Fruit fly (Drosophila melanogaster) whole organism, embryonic: ENCODE data around the gene awd.

Experiments used
- Blimp-1 ChIP-seq: fragments of 200-800 bp; sonication (Bioruptor generic); optimal IDR thresholded peaks from 3 replicates; lab custom pipeline; 2018; ENCODE audit warnings: missing biosample characterization, missing genetic modification characterization, mild to moderate bottlenecking, moderate library complexity, missing genetic modification reagents
- BtbVII ChIP-seq: fragments of 200-800 bp; sonication (Bioruptor generic); optimal IDR thresholded peaks from 3 replicates; lab custom pipeline; 2017; ENCODE audit warnings: missing biosample characterization, mild to moderate bottlenecking, missing genetic modification characterization
- CG10209 ChIP-seq: fragments of 200-800 bp; sonication (Bioruptor generic); optimal IDR thresholded peaks from 3 replicates; lab custom pipeline; 2017; ENCODE audit warnings: missing biosample characterization, mild to moderate bottlenecking, missing genetic modification characterization, missing genetic modification reagents
- CG10366 ChIP-seq: fragments of 200-800 bp; sonication (Bioruptor generic); IDR thresholded peaks from 2 replicates; pipeline ENCODE4 v1.3.6; 2022; ENCODE audit warnings: missing biosample characterization, missing genetic modification characterization
- CG10565 ChIP-seq: fragments of 200-800 bp; sonication (Bioruptor generic); optimal IDR thresholded peaks from 3 replicates; lab custom pipeline; 2016; ENCODE audit warnings: missing biosample characterization, mild to moderate bottlenecking, missing genetic modification characterization
- CG11696 ChIP-seq: fragments of 200-800 bp; sonication (Bioruptor generic); IDR thresholded peaks from 2 replicates; pipeline ENCODE4 v1.3.6; 2022; ENCODE audit warnings: missing biosample characterization, missing genetic modification characterization
- CG12299 ChIP-seq: fragments of 200-800 bp; sonication (Bioruptor generic); optimal IDR thresholded peaks from 2 replicates; lab custom pipeline; 2018; ENCODE audit warnings: missing biosample characterization, mild to moderate bottlenecking, missing genetic modification characterization
- CG1233 ChIP-seq: fragments of 200-800 bp; sonication (Bioruptor generic); optimal IDR thresholded peaks from 4 replicates; lab custom pipeline; 2018; ENCODE audit warnings: missing biosample characterization, mild to moderate bottlenecking, missing genetic modification characterization
- CG13424 ChIP-seq: fragments of 200-800 bp; sonication (Bioruptor generic); optimal IDR thresholded peaks from 2 replicates; lab custom pipeline; 2019; ENCODE audit warnings: missing biosample characterization, mild to moderate bottlenecking, missing genetic modification characterization, moderate library complexity
- CG14441 ChIP-seq: fragments of 200-800 bp; sonication (Bioruptor generic); IDR thresholded peaks from 2 replicates; pipeline ENCODE4 v1.3.6; 2022; ENCODE audit warnings: missing biosample characterization, missing genetic modification characterization
- CG15269 ChIP-seq: fragments of 200-800 bp; sonication (Bioruptor generic); optimal IDR thresholded peaks from 2 replicates; lab custom pipeline; 2018; ENCODE audit warnings: missing biosample characterization, mild to moderate bottlenecking, missing genetic modification characterization, moderate library complexity
- CG3847 ChIP-seq: fragments of 200-800 bp; sonication (Bioruptor generic); IDR thresholded peaks from 2 replicates; pipeline ENCODE4 v1.3.6; 2022; ENCODE audit warnings: missing biosample characterization, missing genetic modification characterization
- CG43689 ChIP-seq: fragments of 200-800 bp; sonication (Bioruptor generic); IDR thresholded peaks from 2 replicates; pipeline ENCODE4 v1.3.6; 2022; ENCODE audit warnings: missing biosample characterization, missing genetic modification characterization
- CG9797 ChIP-seq: fragments of 200-800 bp; sonication (Bioruptor generic); optimal IDR thresholded peaks from 3 replicates; lab custom pipeline; 2018; ENCODE audit warnings: missing biosample characterization, mild to moderate bottlenecking, missing genetic modification characterization
- CkIIα-i1 ChIP-seq: fragments of 200-800 bp; sonication (Bioruptor generic); IDR thresholded peaks from 2 replicates; pipeline ENCODE4 v1.3.6; 2022; ENCODE audit warnings: missing biosample characterization, missing genetic modification characterization
- D ChIP-seq, 2 experiments: fragments of 200-800 bp in 1 of 2; fragments of >200 bp in 1 of 2; sonication (Bioruptor generic) in 1 of 2; optimal IDR thresholded peaks; 2 replicates in 1 of 2; 3 replicates in 1 of 2; lab custom pipeline; 2017; ENCODE audit warnings: mild to moderate bottlenecking in 1 of 2, missing biosample characterization in 1 of 2, missing genetic modification characterization in 1 of 2, missing genetic modification reagents in 1 of 2
- Dip2 ChIP-seq: fragments of 200-800 bp; sonication (Bioruptor generic); IDR thresholded peaks from 2 replicates; pipeline ENCODE4 v1.3.6; 2022; ENCODE audit warnings: missing biosample characterization, missing genetic modification characterization
- Drgx ChIP-seq: fragments of 200-800 bp; sonication (Bioruptor generic); IDR thresholded peaks from 2 replicates; pipeline ENCODE4 v1.3.6; 2022; ENCODE audit warnings: missing biosample characterization, missing genetic modification characterization
- Gsc ChIP-seq: fragments of 200-800 bp; sonication (Bioruptor generic); IDR thresholded peaks from 2 replicates; pipeline ENCODE4 v1.3.6; 2022; ENCODE audit warnings: missing biosample characterization, missing genetic modification characterization
- HHEX ChIP-seq: fragments of 200-800 bp; sonication (Bioruptor generic); optimal IDR thresholded peaks from 3 replicates; lab custom pipeline; 2017; ENCODE audit warnings: missing biosample characterization, mild to moderate bottlenecking, missing genetic modification characterization, missing genetic modification reagents
- Hsf ChIP-seq: fragments of 200-800 bp; sonication (Bioruptor generic); optimal IDR thresholded peaks from 3 replicates; lab custom pipeline; 2016; ENCODE audit warnings: missing biosample characterization, missing genetic modification characterization
- Meics ChIP-seq: fragments of 200-800 bp; sonication (Bioruptor generic); optimal IDR thresholded peaks from 2 replicates; lab custom pipeline; 2017; ENCODE audit warnings: missing biosample characterization, mild to moderate bottlenecking, missing genetic modification characterization
- Mrtf ChIP-seq: fragments of 200-800 bp; sonication (Bioruptor generic); IDR thresholded peaks from 3 replicates; pipeline ENCODE4 v1.3.6; 2022; ENCODE audit warnings: missing biosample characterization, missing genetic modification characterization
- Xbp1 ChIP-seq: fragments of 200-800 bp; sonication (Bioruptor generic); optimal IDR thresholded peaks from 3 replicates; lab custom pipeline; 2016; ENCODE audit warnings: missing biosample characterization, mild to moderate bottlenecking, missing genetic modification characterization
- abd-A ChIP-seq: fragments of 200-800 bp; sonication (Bioruptor generic); optimal IDR thresholded peaks from 3 replicates; lab custom pipeline; 2019; ENCODE audit warnings: missing biosample characterization, mild to moderate bottlenecking, missing genetic modification characterization, moderate library complexity
- ase ChIP-seq: fragments of 200-800 bp; sonication (Bioruptor generic); IDR thresholded peaks from 3 replicates; pipeline ENCODE4 v1.3.6; 2022; ENCODE audit warnings: missing biosample characterization, missing genetic modification characterization
- ash1 ChIP-seq: fragments of 200-800 bp; sonication (Bioruptor generic); optimal IDR thresholded peaks from 2 replicates; lab custom pipeline; 2018; ENCODE audit warnings: missing biosample characterization, mild to moderate bottlenecking, missing genetic modification characterization
- ato ChIP-seq: fragments of 200-800 bp; sonication (Bioruptor generic); IDR thresholded peaks from 2 replicates; pipeline ENCODE4 v1.3.6; 2022; ENCODE audit warnings: missing biosample characterization, missing genetic modification characterization; ENCODE audit not compliant: partially characterized antibody
- bsh ChIP-seq, 2 experiments: fragments of 200-800 bp; sonication (Bioruptor generic); optimal IDR thresholded peaks; 2 replicates each; lab custom pipeline; 2017 to 2018; ENCODE audit warnings: mild to moderate bottlenecking in 2 of 2, missing biosample characterization in 2 of 2, missing genetic modification characterization in 2 of 2, moderate library complexity in 1 of 2
- caup ChIP-seq: fragments of 200-800 bp; sonication (Bioruptor generic); optimal IDR thresholded peaks from 3 replicates; lab custom pipeline; 2017; ENCODE audit warnings: missing biosample characterization, mild to moderate bottlenecking, missing genetic modification characterization, moderate library complexity; ENCODE audit not compliant: severe bottlenecking
- corto ChIP-seq: fragments of 200-800 bp; sonication (Bioruptor generic); optimal IDR thresholded peaks from 2 replicates; lab custom pipeline; 2016; ENCODE audit warnings: missing biosample characterization, mild to moderate bottlenecking, missing genetic modification characterization, moderate library complexity
- crc ChIP-seq: fragments of 200-800 bp; sonication (Bioruptor generic); optimal IDR thresholded peaks from 2 replicates; lab custom pipeline; 2016; ENCODE audit warnings: missing biosample characterization, missing genetic modification characterization
- da ChIP-seq: fragments of 200-800 bp; sonication (Bioruptor generic); optimal IDR thresholded peaks from 2 replicates; lab custom pipeline; 2016; ENCODE audit warnings: missing biosample characterization, missing genetic modification characterization
- esg ChIP-seq: fragments of 200-800 bp; sonication (Bioruptor generic); conservative IDR thresholded peaks from 2 replicates; pipeline ENCODE4 v1.3.6; 2022; ENCODE audit warnings: missing biosample characterization, missing genetic modification characterization
- grau ChIP-seq: fragments of 200-800 bp; optimal IDR thresholded peaks from 3 replicates; lab custom pipeline; 2019; ENCODE audit warnings: missing biosample characterization, mild to moderate bottlenecking, missing genetic modification characterization, moderate library complexity
- ham ChIP-seq: fragments of 200-800 bp; sonication (Bioruptor generic); IDR thresholded peaks from 2 replicates; pipeline ENCODE4 v1.3.6; 2022; ENCODE audit warnings: missing biosample characterization, missing genetic modification characterization
- hbn ChIP-seq: fragments of 200-800 bp; sonication (Bioruptor generic); IDR thresholded peaks from 2 replicates; pipeline ENCODE4 v1.3.6; 2022; ENCODE audit warnings: missing biosample characterization, missing genetic modification characterization; ENCODE audit not compliant: partially characterized antibody
- lov ChIP-seq, 2 experiments: fragments of 200-800 bp in 1 of 2; fragments of >200 bp in 1 of 2; sonication (Bioruptor generic) in 1 of 2; IDR thresholded peaks in 1 of 2; optimal IDR thresholded peaks in 1 of 2; 2 replicates in 1 of 2; 3 replicates in 1 of 2; pipeline versions ENCODE4 v1.3.6 to Lab custom; 2017 to 2022; ENCODE audit warnings: missing biosample characterization in 1 of 2, missing genetic modification characterization in 1 of 2
- mld ChIP-seq: fragments of 200-800 bp; sonication (Bioruptor generic); IDR thresholded peaks from 3 replicates; pipeline ENCODE4 v1.3.6; 2022; ENCODE audit warnings: missing biosample characterization, missing genetic modification characterization; ENCODE audit not compliant: partially characterized antibody
- phol ChIP-seq: fragments of 200-800 bp; sonication (Bioruptor generic); optimal IDR thresholded peaks from 3 replicates; lab custom pipeline; 2018; ENCODE audit warnings: missing biosample characterization, mild to moderate bottlenecking, missing genetic modification characterization, moderate library complexity
- sens ChIP-seq: fragments of 200-800 bp; sonication (Bioruptor generic); peaks from one replicate; lab custom pipeline; 2016; ENCODE audit warnings: missing biosample characterization, missing genetic modification characterization
- shn ChIP-seq: fragments of 200-800 bp; sonication (Bioruptor generic); optimal IDR thresholded peaks from 3 replicates; lab custom pipeline; 2016; ENCODE audit warnings: missing biosample characterization, missing genetic modification characterization
- sisA ChIP-seq: fragments of 200-800 bp; sonication (Bioruptor generic); IDR thresholded peaks from 2 replicates; pipeline ENCODE4 v1.3.6; 2022; ENCODE audit warnings: missing biosample characterization, missing genetic modification characterization
- sna ChIP-seq: fragments of 200-800 bp; sonication (Bioruptor generic); IDR thresholded peaks from 2 replicates; pipeline ENCODE4 v1.3.6; 2022; ENCODE audit warnings: missing biosample characterization, missing genetic modification characterization; ENCODE audit not compliant: partially characterized antibody
- sob ChIP-seq: fragments of 200-800 bp; sonication (Bioruptor generic); IDR thresholded peaks from 2 replicates; pipeline ENCODE4 v1.3.6; 2022; ENCODE audit warnings: missing biosample characterization, missing genetic modification characterization
- sqz ChIP-seq: fragments of 200-800 bp; sonication (Bioruptor generic); optimal IDR thresholded peaks from 3 replicates; lab custom pipeline; 2018; ENCODE audit warnings: missing biosample characterization, mild to moderate bottlenecking, missing genetic modification characterization
- tin ChIP-seq: fragments of 200-800 bp; sonication (Bioruptor generic); optimal IDR thresholded peaks from 3 replicates; lab custom pipeline; 2016; ENCODE audit warnings: missing biosample characterization, missing genetic modification characterization
- ttk ChIP-seq: fragments of 200-800 bp; sonication (Bioruptor generic); IDR thresholded peaks from 2 replicates; pipeline ENCODE4 v2.1.2; 2022; ENCODE audit warnings: missing biosample characterization, missing genetic modification characterization
- wor ChIP-seq: fragments of 200-800 bp; sonication (Bioruptor generic); IDR thresholded peaks from 2 replicates; pipeline ENCODE4 v1.3.6; 2022; ENCODE audit warnings: missing biosample characterization, missing genetic modification characterization
- zfh1 ChIP-seq: fragments of 200-800 bp; sonication (Bioruptor generic); IDR thresholded peaks from 3 replicates; pipeline ENCODE4 v1.3.6; 2022; ENCODE audit warnings: missing biosample characterization, missing genetic modification characterization

awd gene

dm6 chr3R:31696664-31697063, 49.2 kb downstream of the awd start (continued):
- TF ChIP-seq tin (GFP tag; lab: Kevin White, UChicago) (no peak), CG10565 (GFP tag; lab: Kevin White, UChicago) (no peak), da (no peak), CG10209 (GFP tag; lab: Kevin White, UChicago) (peak; percentile 11), sna (GFP tag; lab: Robert Waterston, UW) (no peak), BtbVII (GFP tag; lab: Kevin White, UChicago) (no peak), CkIIα-i1 (GFP tag; lab: Robert Waterston, UW) (no peak), sisA (GFP tag; lab: Robert Waterston, UW) (peak; percentile 33; the same call in 1 of the 2 replicates), shn (GFP tag; lab: Kevin White, UChicago) (no peak), CG12299 (no peak), HHEX (GFP tag; lab: Kevin White, UChicago) (no peak), D (optimal IDR thresholded peaks at IDR 0.05; lab: Kevin White, UChicago) (no peak), D (GFP tag; optimal IDR thresholded peaks at IDR 0.05; lab: Kevin White, UChicago) (no peak), phol (tag; lab: Kevin White, UChicago) (peak; percentile 6), hbn (GFP tag; lab: Robert Waterston, UW) (no peak), Hsf (GFP tag; lab: Kevin White, UChicago) (peak; percentile 17), grau (tag; lab: Kevin White, UChicago) (peak; percentile 18), abd-A (tag; lab: Kevin White, UChicago) (no peak), CG13424 (tag; lab: Kevin White, UChicago) (no peak), CG43689 (no peak), sqz (GFP tag; lab: Kevin White, UChicago) (no peak), CG10366 (GFP tag; lab: Robert Waterston, UW) (no peak), esg (GFP tag; lab: Robert Waterston, UW) (no peak), corto (GFP tag; lab: Kevin White, UChicago) (no peak), Blimp-1 (peak; percentile 23), crc (GFP tag; lab: Kevin White, UChicago) (no peak), Xbp1 (GFP tag; lab: Kevin White, UChicago) (peak; percentile 22), mld (no peak), CG11696 (no peak), CG14441 (GFP tag; lab: Robert Waterston, UW) (no peak), Dip2 (no peak), bsh (GFP tag; optimal IDR thresholded peaks at IDR 0.05; lab: Kevin White, UChicago) (peak in 1 of 2 experiments; percentile 69), ham (GFP tag; lab: Robert Waterston, UW) (no peak), caup (GFP tag; lab: Kevin White, UChicago) (no peak), Meics (GFP tag; lab: Kevin White, UChicago) (no peak), CG15269 (tag; lab: Kevin White, UChicago) (no peak), sob (no peak), lov (optimal IDR thresholded peaks at IDR 0.05; lab: Kevin White, UChicago) (no peak), lov (GFP tag; IDR thresholded peaks at IDR 0.05; lab: Robert Waterston, UW) (no peak), zfh1 (0 out of 3 replicates have a peak, but pooled peaks have one; percentile 11), CG9797 (GFP tag; lab: Kevin White, UChicago) (no peak), ase (no peak), Drgx (GFP tag; lab: Robert Waterston, UW) (no peak), CG3847 (GFP tag; lab: Robert Waterston, UW) (no peak), ttk (GFP tag; lab: Robert Waterston, UW) (no peak), Mrtf (GFP tag; lab: Robert Waterston, UW) (no peak), wor (GFP tag; lab: Robert Waterston, UW) (no peak), ash1 (GFP tag; lab: Kevin White, UChicago) (no peak), ato (GFP tag; lab: Robert Waterston, UW) (no peak), Gsc (GFP tag; lab: Robert Waterston, UW) (no peak), sens (peak; percentile 93), CG1233 (GFP tag; lab: Kevin White, UChicago) (no peak)
